Worm (Caenorhabditis elegans) whole organism, early embryonic: ENCODE measurements around the gene C18A11.3.

Experiments used
- B0310.2 ChIP-seq: sonication (generic microtip); optimal IDR thresholded peaks from 2 replicates; lab custom pipeline; 2016; ENCODE audit warnings: mild to moderate bottlenecking, missing genetic modification characterization, missing compliant biosample characterization
- F13C5.2 ChIP-seq: sonication (generic microtip); optimal IDR thresholded peaks from 2 replicates; lab custom pipeline; 2017; ENCODE audit warnings: mild to moderate bottlenecking, missing genetic modification characterization, inconsistent platforms, missing compliant biosample characterization
- ama-1 ChIP-seq: fragments of 150-350 bp; optimal IDR thresholded peaks from 2 replicates; lab custom pipeline; 2014
- ceh-13 ChIP-seq: fragments of 200-800 bp; sonication (Bioruptor generic); optimal IDR thresholded peaks from 2 replicates; lab custom pipeline; 2018; ENCODE audit warnings: mild to moderate bottlenecking, missing genetic modification characterization, missing compliant biosample characterization
- ceh-36 ChIP-seq: sonication (generic microtip); optimal IDR thresholded peaks from 2 replicates; lab custom pipeline; 2016; ENCODE audit warnings: missing genetic modification characterization, inconsistent platforms, missing compliant biosample characterization
- ets-7 ChIP-seq: sonication (generic microtip); optimal IDR thresholded peaks from 2 replicates; lab custom pipeline; 2016; ENCODE audit warnings: missing genotype, missing genetic modification characterization, missing compliant biosample characterization
- flt-1 ChIP-seq: fragments of 200-800 bp; sonication (Bioruptor generic); IDR thresholded peaks from 2 replicates; pipeline ENCODE4 v1.3.6; 2022; ENCODE audit warnings: missing genetic modification characterization, missing compliant biosample characterization
- scrt-1 ChIP-seq: fragments of 200-800 bp; sonication (Bioruptor generic); IDR thresholded peaks from 2 replicates; pipeline ENCODE4 v1.3.6; 2022; ENCODE audit warnings: missing genetic modification characterization, missing compliant biosample characterization
- tbx-11 ChIP-seq: fragments of 200-800 bp; sonication (Bioruptor generic); IDR thresholded peaks from 2 replicates; pipeline ENCODE4 v1.3.6; 2022; ENCODE audit warnings: missing genetic modification characterization, missing compliant biosample characterization

ce11 chrX:8078899-8079298, 18.0 kb downstream of the C18A11.3 start:
- TF ChIP-seq scrt-1 (GFP tag; lab: Robert Waterston, UW) = no peak
- TF ChIP-seq ets-7 (tag; lab: Kevin White, UChicago) = no peak
- no peak for TF ChIP-seq ceh-13 (GFP tag; lab: Kevin White, UChicago)
- no peak for TF ChIP-seq ama-1 (lab: Kevin White, UChicago)
- TF ChIP-seq F13C5.2 = no peak
- no peak for TF ChIP-seq ceh-36 (tag; lab: Kevin White, UChicago)
- no peak for TF ChIP-seq flt-1
- no peak for TF ChIP-seq B0310.2 (tag; lab: Kevin White, UChicago)
- TF ChIP-seq tbx-11 (GFP tag; lab: Robert Waterston, UW) = no peak
